Worm (Caenorhabditis elegans) whole organism, young adult: ENCODE measurements around the gene E02C12.12.
A peak's percentile ranks its signal among the peaks of the same experiment; 100 is the strongest.

Experiments
- B0019.2 ChIP-seq: fragments of 200-800 bp; sonication (Bioruptor generic); conservative IDR thresholded peaks from 2 replicates; pipeline ENCODE4 v1.3.6; 2022; ENCODE audit warnings: missing genetic modification reagents, missing genetic modification characterization, missing compliant biosample characterization
- B0336.3 ChIP-seq: fragments of 200-800 bp; sonication (Bioruptor generic); IDR thresholded peaks from 2 replicates; pipeline ENCODE4 v1.3.6; 2022; ENCODE audit warnings: missing genetic modification characterization, missing compliant biosample characterization
- D2030.7 ChIP-seq: fragments of 200-800 bp; sonication (Bioruptor generic); IDR thresholded peaks from 2 replicates; pipeline ENCODE4 v1.3.6; 2022; ENCODE audit warnings: missing genetic modification reagents, missing genetic modification characterization, missing compliant biosample characterization
- F33H1.4 ChIP-seq: fragments of 200-800 bp; sonication (Bioruptor generic); IDR thresholded peaks from 2 replicates; pipeline ENCODE4 v1.3.6; 2022; ENCODE audit warnings: missing genetic modification reagents, missing genetic modification characterization, missing compliant biosample characterization
- Y53F4B.3 ChIP-seq: fragments of 200-800 bp; sonication (Bioruptor generic); IDR thresholded peaks from 2 replicates; pipeline ENCODE4 v1.3.6; 2022; ENCODE audit warnings: missing genetic modification reagents, missing genetic modification characterization, missing compliant biosample characterization
- Y53G8AR.9 ChIP-seq: fragments of 200-800 bp; sonication (Bioruptor generic); conservative IDR thresholded peaks from 2 replicates; pipeline ENCODE4 v1.3.6; 2022; ENCODE audit warnings: missing genetic modification reagents, missing genetic modification characterization, missing compliant biosample characterization
- ZK185.1 ChIP-seq: sonication (generic microtip); optimal IDR thresholded peaks from 2 replicates; lab custom pipeline; 2016; ENCODE audit warnings: mild to moderate bottlenecking, missing genetic modification characterization, missing compliant biosample characterization; ENCODE audit not compliant: poor library complexity, severe bottlenecking
- akir-1 ChIP-seq: fragments of 200-800 bp; sonication (Bioruptor generic); optimal IDR thresholded peaks from 2 replicates; lab custom pipeline; 2018; ENCODE audit warnings: mild to moderate bottlenecking, missing genetic modification characterization, moderate library complexity, missing compliant biosample characterization
- aptf-3 ChIP-seq: fragments of 200-800 bp; sonication (Bioruptor generic); IDR thresholded peaks from 2 replicates; pipeline ENCODE4 v1.3.6; 2022; ENCODE audit warnings: missing genetic modification characterization, missing compliant biosample characterization
- atf-7 ChIP-seq: sonication (generic microtip); optimal IDR thresholded peaks from 2 replicates; lab custom pipeline; 2017; ENCODE audit warnings: mild to moderate bottlenecking, missing genetic modification characterization, missing compliant biosample characterization
- athp-1 ChIP-seq: sonication (generic microtip); optimal IDR thresholded peaks from 2 replicates; lab custom pipeline; 2017; ENCODE audit warnings: mild to moderate bottlenecking, missing genetic modification characterization, missing compliant biosample characterization
- attf-3 ChIP-seq: fragments of 200-800 bp; sonication (Bioruptor generic); conservative IDR thresholded peaks from 2 replicates; pipeline ENCODE4 v1.3.6; 2022; ENCODE audit warnings: missing genetic modification reagents, missing genetic modification characterization, missing compliant biosample characterization
- attf-6 ChIP-seq: fragments of 200-800 bp; sonication (Bioruptor generic); IDR thresholded peaks from 2 replicates; pipeline ENCODE4 v1.3.6; 2022; ENCODE audit warnings: missing genetic modification reagents, missing genetic modification characterization, missing compliant biosample characterization
- ccch-3 ChIP-seq: fragments of 200-800 bp; sonication (Bioruptor generic); optimal IDR thresholded peaks from 2 replicates; lab custom pipeline; 2018; ENCODE audit warnings: mild to moderate bottlenecking, missing genetic modification characterization, missing compliant biosample characterization
- ceh-91 ChIP-seq: fragments of 200-800 bp; sonication (Bioruptor generic); IDR thresholded peaks from 2 replicates; pipeline ENCODE4 v1.3.6; 2022; ENCODE audit warnings: missing genetic modification reagents, missing genetic modification characterization, missing compliant biosample characterization
- dox-1 ChIP-seq: fragments of 200-800 bp; sonication (Bioruptor generic); IDR thresholded peaks from 2 replicates; pipeline ENCODE4 v1.3.6; 2022; ENCODE audit warnings: missing genetic modification reagents, missing genetic modification characterization, missing compliant biosample characterization
- dpl-1 ChIP-seq: fragments of 150-350 bp; optimal IDR thresholded peaks from 2 replicates; lab custom pipeline; 2014; ENCODE audit warnings: missing biosample characterization, missing genetic modification reagents, missing genetic modification characterization
- efl-1 ChIP-seq: fragments of 150-350 bp; optimal IDR thresholded peaks from 2 replicates; lab custom pipeline; 2014; ENCODE audit warnings: missing biosample characterization, missing genetic modification reagents, missing genetic modification characterization
- egl-18 ChIP-seq: fragments of 200-800 bp; sonication (Bioruptor generic); IDR thresholded peaks from 2 replicates; pipeline ENCODE4 v1.3.6; 2022; ENCODE audit warnings: missing genetic modification reagents, missing genetic modification characterization, missing compliant biosample characterization
- ekl-4 ChIP-seq: fragments of 200-800 bp; sonication (Bioruptor generic); IDR thresholded peaks from 2 replicates; pipeline ENCODE4 v1.3.6; 2022; ENCODE audit warnings: missing genetic modification reagents, missing genetic modification characterization, missing compliant biosample characterization
- him-1 ChIP-seq: sonication (generic microtip); optimal IDR thresholded peaks from 2 replicates; lab custom pipeline; 2016; ENCODE audit warnings: missing genotype, missing genetic modification reagents, missing genetic modification characterization, missing compliant biosample characterization
- hsf-1 ChIP-seq: fragments of 200-800 bp; sonication (Bioruptor generic); IDR thresholded peaks from 2 replicates; pipeline ENCODE4 v1.3.6; 2022; ENCODE audit warnings: missing genetic modification reagents, missing genetic modification characterization, missing compliant biosample characterization
- let-526 ChIP-seq: fragments of 200-800 bp; sonication (Bioruptor generic); IDR thresholded peaks from 2 replicates; pipeline ENCODE4 v1.3.6; 2022; ENCODE audit warnings: missing genetic modification reagents, missing genetic modification characterization, missing compliant biosample characterization
- lin-26 ChIP-seq: fragments of 200-800 bp; sonication (Bioruptor generic); IDR thresholded peaks from 2 replicates; pipeline ENCODE4 v1.3.6; 2022; ENCODE audit warnings: missing genetic modification reagents, missing genetic modification characterization, missing compliant biosample characterization
- lin-35 ChIP-seq, 3 experiments: fragments of 150-350 bp in 2 of 3; sonication (generic microtip) in 1 of 3; optimal IDR thresholded peaks; 2 replicates each; lab custom pipeline; 2014 to 2018; ENCODE audit warnings: missing biosample characterization in 3 of 3, missing genetic modification characterization in 3 of 3, missing genetic modification reagents in 3 of 3
- lin-54 ChIP-seq: fragments of 200-800 bp; sonication (Bioruptor generic); optimal IDR thresholded peaks from 2 replicates; lab custom pipeline; 2018; ENCODE audit warnings: mild to moderate bottlenecking, missing genetic modification characterization, missing compliant biosample characterization
- lir-1 ChIP-seq: fragments of 200-800 bp; sonication (Bioruptor generic); conservative IDR thresholded peaks from 2 replicates; pipeline ENCODE4 v1.3.6; 2022; ENCODE audit warnings: missing genetic modification reagents, missing genetic modification characterization, missing compliant biosample characterization
- lsl-1 ChIP-seq: fragments of 200-800 bp; sonication (Bioruptor generic); optimal IDR thresholded peaks from 2 replicates; lab custom pipeline; 2018; ENCODE audit warnings: mild to moderate bottlenecking, missing genetic modification characterization, moderate library complexity, missing compliant biosample characterization
- madf-10 ChIP-seq: sonication (generic microtip); optimal IDR thresholded peaks from 2 replicates; lab custom pipeline; 2016; ENCODE audit warnings: mild to moderate bottlenecking, missing genetic modification characterization, missing compliant biosample characterization
- madf-6 ChIP-seq: fragments of 200-800 bp; sonication (Bioruptor generic); IDR thresholded peaks from 2 replicates; pipeline ENCODE4 v1.3.6; 2022; ENCODE audit warnings: missing genetic modification reagents, missing genetic modification characterization, missing compliant biosample characterization
- madf-8 ChIP-seq: fragments of 200-800 bp; sonication (Bioruptor generic); conservative IDR thresholded peaks from 2 replicates; pipeline ENCODE4 v1.3.6; 2022; ENCODE audit warnings: missing genetic modification reagents, missing genetic modification characterization, missing compliant biosample characterization
- nfya-2 ChIP-seq: fragments of 200-800 bp; sonication (Bioruptor generic); IDR thresholded peaks from 2 replicates; pipeline ENCODE4 v1.3.6; 2022; ENCODE audit warnings: missing genetic modification reagents, missing genetic modification characterization, missing compliant biosample characterization
- nhr-120 ChIP-seq: fragments of 200-800 bp; sonication (Bioruptor generic); IDR thresholded peaks from 2 replicates; pipeline ENCODE4 v1.3.6; 2022; ENCODE audit warnings: missing genetic modification characterization, missing compliant biosample characterization
- nhr-179 ChIP-seq: sonication (generic microtip); optimal IDR thresholded peaks from 2 replicates; lab custom pipeline; 2016; ENCODE audit warnings: mild to moderate bottlenecking, missing genetic modification characterization, missing compliant biosample characterization
- nhr-80 ChIP-seq: sonication (generic microtip); optimal IDR thresholded peaks from 2 replicates; lab custom pipeline; 2016; ENCODE audit warnings: missing genetic modification characterization, missing compliant biosample characterization
- pbrm-1 ChIP-seq: fragments of 200-800 bp; sonication (Bioruptor generic); IDR thresholded peaks from 2 replicates; pipeline ENCODE4 v1.3.6; 2022; ENCODE audit warnings: missing genetic modification reagents, missing genetic modification characterization, missing compliant biosample characterization
- rpc-1 ChIP-seq, 2 experiments: fragments of 150-350 bp in 1 of 2; sonication (generic microtip) in 1 of 2; optimal IDR thresholded peaks; 2 replicates each; lab custom pipeline; 2014 to 2018; ENCODE audit warnings: missing biosample characterization in 1 of 2, missing genetic modification characterization in 1 of 2, missing genetic modification reagents in 1 of 2, missing genotype in 1 of 2
- sdz-38 ChIP-seq: sonication (generic microtip); optimal IDR thresholded peaks from 2 replicates; lab custom pipeline; 2016; ENCODE audit warnings: missing genotype, missing genetic modification characterization, missing compliant biosample characterization
- snpc-1.1 ChIP-seq: sonication (generic microtip); optimal IDR thresholded peaks from 2 replicates; lab custom pipeline; 2017; ENCODE audit warnings: missing genetic modification characterization, mild to moderate bottlenecking, missing compliant biosample characterization, antibody characterized with exemption, moderate library complexity, missing genotype, missing genetic modification reagents; ENCODE audit not compliant: insufficient read depth
- snpc-3.4 ChIP-seq: sonication (generic microtip); optimal IDR thresholded peaks from 2 replicates; lab custom pipeline; 2017; ENCODE audit warnings: missing genetic modification characterization, mild to moderate bottlenecking, missing compliant biosample characterization, antibody characterized with exemption, moderate library complexity, missing genotype, missing genetic modification reagents
- tlf-1 ChIP-seq: fragments of 200-800 bp; sonication (Bioruptor generic); optimal IDR thresholded peaks from 2 replicates; lab custom pipeline; 2018; ENCODE audit warnings: mild to moderate bottlenecking, missing genetic modification characterization, missing compliant biosample characterization
- xnd-1 ChIP-seq: sonication (generic microtip); optimal IDR thresholded peaks from 2 replicates; lab custom pipeline; 2016; ENCODE audit warnings: missing genotype, missing genetic modification reagents, missing genetic modification characterization, missing compliant biosample characterization
- ztf-18 ChIP-seq: sonication (generic microtip); optimal IDR thresholded peaks from 2 replicates; lab custom pipeline; 2016; ENCODE audit warnings: missing genotype, mild to moderate bottlenecking, missing genetic modification characterization, missing compliant biosample characterization
- ztf-28 ChIP-seq: fragments of 200-800 bp; sonication (Bioruptor generic); IDR thresholded peaks from 2 replicates; pipeline ENCODE4 v1.3.6; 2022; ENCODE audit warnings: missing genetic modification reagents, missing genetic modification characterization, missing compliant biosample characterization

Gene E02C12.12

DNA sequence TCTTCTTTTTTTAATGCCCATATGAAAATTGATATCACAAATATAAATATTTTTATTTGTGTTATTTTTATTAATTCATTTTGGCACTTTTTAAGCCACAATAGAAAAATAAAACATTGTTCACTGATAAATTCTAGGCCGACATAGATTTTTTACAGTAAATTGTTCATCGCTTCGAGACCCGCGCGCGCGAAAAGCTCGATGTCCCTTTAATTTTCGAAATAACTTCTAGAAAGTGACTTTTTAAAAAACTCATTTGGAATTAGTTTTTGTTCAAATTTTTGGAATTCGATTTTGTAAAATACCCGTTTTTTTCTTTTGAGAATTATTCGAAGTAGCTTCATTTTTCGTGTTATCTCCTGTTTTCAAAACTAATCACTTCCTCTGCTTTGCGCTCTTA lies 2.2 kb upstream of the E02C12.12 start:
- TF ChIP-seq nfya-2 (GFP tag; lab: Robert Waterston, UW), result no peak
- no peak for TF ChIP-seq ccch-3 (GFP tag; lab: Kevin White, UChicago)
- peak; percentile 25 for TF ChIP-seq dpl-1 (GFP tag; lab: Kevin White, UChicago)
- TF ChIP-seq attf-6 (GFP tag; lab: Robert Waterston, UW), result no peak
- no peak for TF ChIP-seq sdz-38
- TF ChIP-seq nhr-80 (tag; lab: Kevin White, UChicago), result no peak
- no peak for TF ChIP-seq snpc-1.1
- no peak for TF ChIP-seq pbrm-1 (GFP tag; lab: Robert Waterston, UW)
- no peak for TF ChIP-seq dox-1 (GFP tag; lab: Robert Waterston, UW)
- peak; percentile 77 for TF ChIP-seq F33H1.4 (GFP tag; lab: Robert Waterston, UW)
- TF ChIP-seq xnd-1 (tag; lab: Kevin White, UChicago), result peak; percentile 55
- peak; percentile 76 for TF ChIP-seq madf-6 (GFP tag; lab: Robert Waterston, UW)
- 0 out of 2 replicates have a peak, but pooled peaks have one; percentile 59 for TF ChIP-seq hsf-1 (GFP tag; lab: Robert Waterston, UW)
- no peak for TF ChIP-seq attf-3
- TF ChIP-seq ztf-18 (tag; lab: Kevin White, UChicago), result peak; percentile 50
- peak; percentile 79 for TF ChIP-seq efl-1 (GFP tag; lab: Kevin White, UChicago)
- TF ChIP-seq madf-8 (GFP tag; lab: Robert Waterston, UW), result peak; percentile 52; the same call in 1 of the 2 replicates
- no peak for TF ChIP-seq atf-7 (tag; lab: Kevin White, UChicago)
- peak; percentile 27; the same call in 1 of the 2 replicates for TF ChIP-seq D2030.7 (GFP tag; lab: Robert Waterston, UW)
- peak; percentile 60 for TF ChIP-seq lsl-1 (GFP tag; lab: Kevin White, UChicago)

DNA sequence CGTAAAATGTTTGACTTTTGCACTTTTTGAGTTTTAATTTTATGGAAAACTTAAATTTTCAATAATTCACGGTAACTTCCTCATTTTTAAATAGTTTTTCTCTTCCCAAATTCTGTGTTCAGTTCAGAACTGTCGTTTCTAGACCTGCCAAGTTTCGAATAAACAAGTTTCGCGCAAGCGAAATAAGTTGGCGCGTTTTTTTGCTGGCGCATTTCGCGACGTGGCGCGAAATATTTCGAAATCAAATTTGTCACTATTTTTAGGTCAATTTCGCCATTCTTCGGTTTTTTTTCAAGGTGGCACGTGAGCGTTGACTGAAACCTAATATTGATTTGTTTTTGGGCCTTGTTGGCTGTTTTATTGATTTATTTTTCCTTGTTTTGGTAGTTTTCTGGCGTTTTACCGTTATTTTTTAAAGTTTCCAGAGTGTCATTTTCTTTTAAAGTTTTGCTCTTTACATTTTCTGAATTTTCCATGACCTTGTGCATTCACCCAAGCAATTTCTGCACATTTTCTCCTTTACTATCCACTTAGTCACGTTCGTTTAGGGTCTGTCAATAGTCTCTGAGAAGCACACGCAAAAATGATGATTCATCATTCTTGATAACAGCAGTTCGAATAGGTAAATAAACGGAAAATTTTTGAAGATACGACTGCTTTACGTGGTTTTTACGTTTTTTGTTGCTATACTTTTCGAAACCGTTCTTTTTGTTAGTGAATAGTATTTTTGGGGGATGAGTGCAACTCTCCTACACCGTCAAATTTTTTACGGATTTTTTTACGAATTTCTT lies 620 bp upstream of the E02C12.12 start:
- TF ChIP-seq lir-1 (GFP tag; lab: Robert Waterston, UW), result peak; percentile 42; the same call in 1 of the 2 replicates
- TF ChIP-seq Y53G8AR.9 (GFP tag; lab: Robert Waterston, UW), result peak; percentile 85
- TF ChIP-seq efl-1 (GFP tag; lab: Kevin White, UChicago), result peak; percentile 99
- no peak for TF ChIP-seq madf-10 (tag; lab: Kevin White, UChicago)
- TF ChIP-seq lin-35 (GFP tag; optimal IDR thresholded peaks at IDR 0.05; lab: Kevin White, UChicago), result peak in 2 of 3 experiments; percentile 16 to 77
- no peak for TF ChIP-seq nhr-179
- TF ChIP-seq ekl-4 (GFP tag; lab: Robert Waterston, UW), result peak; percentile 88
- peak; percentile 100 for TF ChIP-seq madf-8 (GFP tag; lab: Robert Waterston, UW)
- TF ChIP-seq lin-54 (GFP tag; lab: Kevin White, UChicago), result peak; percentile 93
- no peak for TF ChIP-seq egl-18 (GFP tag; lab: Robert Waterston, UW)
- TF ChIP-seq attf-3, result peak; percentile 63
- TF ChIP-seq snpc-3.4 (tag; lab: Kevin White, UChicago), result peak; percentile 94
- peak; percentile 83 for TF ChIP-seq tlf-1
- peak; percentile 63 for TF ChIP-seq snpc-1.1
- TF ChIP-seq Y53F4B.3, result 0 out of 2 replicates have a peak, but pooled peaks have one; percentile 34
- no peak for TF ChIP-seq nhr-120 (GFP tag; lab: Robert Waterston, UW)
- no peak for TF ChIP-seq rpc-1 (optimal IDR thresholded peaks at IDR 0.05; lab: Kevin White, UChicago)
- peak; percentile 5 for TF ChIP-seq rpc-1 (tag; optimal IDR thresholded peaks at IDR 0.05; lab: Kevin White, UChicago)
- TF ChIP-seq akir-1 (GFP tag; lab: Kevin White, UChicago), result no peak
- no peak for TF ChIP-seq ZK185.1
- peak; percentile 95 for TF ChIP-seq ceh-91 (GFP tag; lab: Robert Waterston, UW)
- peak; percentile 82 for TF ChIP-seq F33H1.4 (GFP tag; lab: Robert Waterston, UW)
- TF ChIP-seq B0336.3 (GFP tag; lab: Robert Waterston, UW), result peak; percentile 90
- TF ChIP-seq aptf-3, result 0 out of 2 replicates have a peak, but pooled peaks have one; percentile 75
- TF ChIP-seq athp-1, result peak; percentile 50
- TF ChIP-seq lin-26 (GFP tag; lab: Robert Waterston, UW), result no peak
- TF ChIP-seq B0019.2, result peak; percentile 83
- 0 out of 2 replicates have a peak, but pooled peaks have one; percentile 80 for TF ChIP-seq ztf-28 (GFP tag; lab: Robert Waterston, UW)
- no peak for TF ChIP-seq let-526 (GFP tag; lab: Robert Waterston, UW)
- peak; percentile 64 for TF ChIP-seq him-1 (tag; lab: Kevin White, UChicago)
